Worm (Caenorhabditis elegans) whole organism, late embryonic: ENCODE measurements around the gene ZC449.5.

Experiments used
- F13H6.1 ChIP-seq: sonication (generic microtip); optimal IDR thresholded peaks from 2 replicates; lab custom pipeline; 2016; ENCODE audit warnings: missing genetic modification characterization, missing compliant biosample characterization
- ama-1 ChIP-seq: fragments of 150-350 bp; optimal IDR thresholded peaks from 2 replicates; lab custom pipeline; 2014
- ceh-34 ChIP-seq: sonication (generic microtip); optimal IDR thresholded peaks from 2 replicates; lab custom pipeline; 2016; ENCODE audit warnings: mild to moderate bottlenecking, missing genetic modification characterization, missing compliant biosample characterization
- che-1 ChIP-seq: sonication (generic microtip); optimal IDR thresholded peaks from 2 replicates; lab custom pipeline; 2016; ENCODE audit warnings: mild to moderate bottlenecking, missing genetic modification characterization, missing compliant biosample characterization
- dmd-4 ChIP-seq: sonication (generic microtip); optimal IDR thresholded peaks from 2 replicates; lab custom pipeline; 2016; ENCODE audit warnings: borderline replicate concordance, missing genetic modification characterization, missing compliant biosample characterization
- fax-1 ChIP-seq: sonication (generic microtip); optimal IDR thresholded peaks from 2 replicates; lab custom pipeline; 2016; ENCODE audit warnings: missing genotype, missing genetic modification characterization, missing compliant biosample characterization
- fkh-10 ChIP-seq: fragments of 150-350 bp; optimal IDR thresholded peaks from 2 replicates; lab custom pipeline; 2014; ENCODE audit warnings: missing biosample characterization, missing genetic modification reagents, missing genetic modification characterization
- hlh-8 ChIP-seq: sonication (generic microtip); optimal IDR thresholded peaks from 2 replicates; lab custom pipeline; 2016; ENCODE audit warnings: missing genotype, missing genetic modification characterization, missing compliant biosample characterization
- nfya-1 ChIP-seq: sonication (generic microtip); optimal IDR thresholded peaks from 2 replicates; lab custom pipeline; 2017; ENCODE audit warnings: missing genetic modification characterization, mild to moderate bottlenecking, missing compliant biosample characterization, antibody characterized with exemption, moderate library complexity
- nhr-11 ChIP-seq: fragments of 150-350 bp; optimal IDR thresholded peaks from 2 replicates; lab custom pipeline; 2014; ENCODE audit warnings: missing biosample characterization, missing genetic modification characterization
- odd-2 ChIP-seq: sonication (generic microtip); optimal IDR thresholded peaks from 2 replicates; lab custom pipeline; 2017; ENCODE audit warnings: antibody characterized with exemption, mild to moderate bottlenecking, missing genetic modification characterization, missing compliant biosample characterization
- pha-4 ChIP-seq: fragments of 150-350 bp; optimal IDR thresholded peaks from 2 replicates; lab custom pipeline; 2018; ENCODE audit warnings: missing biosample characterization, missing genetic modification reagents, missing genetic modification characterization
- pqm-1 ChIP-seq: sonication (generic microtip); optimal IDR thresholded peaks from 2 replicates; lab custom pipeline; 2016; ENCODE audit warnings: missing genetic modification characterization, missing compliant biosample characterization
- sdc-2 ChIP-seq: sonication (generic microtip); optimal IDR thresholded peaks from 2 replicates; lab custom pipeline; 2016; ENCODE audit warnings: missing genotype, missing genetic modification characterization, missing compliant biosample characterization

- TF ChIP-seq nhr-11 = no peak
- no peak for TF ChIP-seq fkh-10 (GFP tag; lab: Kevin White, UChicago)
- TF ChIP-seq sdc-2 (tag; lab: Kevin White, UChicago) = no peak
- TF ChIP-seq pqm-1 (tag; lab: Kevin White, UChicago) = no peak
- TF ChIP-seq ama-1 (lab: Kevin White, UChicago) = no peak
- no peak for TF ChIP-seq F13H6.1 (tag; lab: Kevin White, UChicago)
- TF ChIP-seq pha-4 (tag; lab: Kevin White, UChicago) = no peak
- no peak for TF ChIP-seq che-1 (tag; lab: Kevin White, UChicago)
- TF ChIP-seq dmd-4 (tag; lab: Kevin White, UChicago) = no peak
- TF ChIP-seq fax-1 = no peak
- no peak for TF ChIP-seq ceh-34 (tag; lab: Kevin White, UChicago)
- TF ChIP-seq nfya-1 (tag; lab: Kevin White, UChicago) = no peak
- no peak for TF ChIP-seq hlh-8 (tag; lab: Kevin White, UChicago)
- TF ChIP-seq odd-2 (tag; lab: Kevin White, UChicago) = no peak
Observed at ce11 chrX:5024300-5024699, 13.3 kb downstream of the ZC449.5 start, which contains the start of gene ZC449.1.
